Worm (Caenorhabditis elegans) whole organism, late embryonic: ENCODE results near the gene T24H10.1.

Source experiments
- C38D4.7 ChIP-seq: fragments of 200-800 bp; sonication (Bioruptor generic); optimal IDR thresholded peaks from 2 replicates; lab custom pipeline; 2018; ENCODE audit warnings: mild to moderate bottlenecking, missing genetic modification characterization, moderate library complexity, missing compliant biosample characterization
- F13H6.1 ChIP-seq: sonication (generic microtip); optimal IDR thresholded peaks from 2 replicates; lab custom pipeline; 2016; ENCODE audit warnings: missing genetic modification characterization, missing compliant biosample characterization
- K09A11.1 ChIP-seq: sonication (generic microtip); optimal IDR thresholded peaks from 2 replicates; lab custom pipeline; 2017; ENCODE audit warnings: antibody characterized with exemption, mild to moderate bottlenecking, missing genetic modification characterization, missing compliant biosample characterization; ENCODE audit not compliant: insufficient read depth
- ceh-19 ChIP-seq: fragments of 200-800 bp; sonication (Bioruptor generic); optimal IDR thresholded peaks from 2 replicates; lab custom pipeline; 2018; ENCODE audit warnings: mild to moderate bottlenecking, missing genetic modification characterization, missing compliant biosample characterization
- ceh-22 ChIP-seq: sonication (generic microtip); optimal IDR thresholded peaks from 2 replicates; lab custom pipeline; 2017; ENCODE audit warnings: missing biosample characterization, missing genetic modification characterization
- ceh-24 ChIP-seq: sonication (generic microtip); optimal IDR thresholded peaks from 2 replicates; lab custom pipeline; 2016; ENCODE audit warnings: mild to moderate bottlenecking, missing genetic modification characterization, missing compliant biosample characterization
- ceh-31 ChIP-seq: sonication (generic microtip); optimal IDR thresholded peaks from 2 replicates; lab custom pipeline; 2016; ENCODE audit warnings: missing genetic modification characterization, missing compliant biosample characterization
- ceh-48 ChIP-seq: sonication (generic microtip); optimal IDR thresholded peaks from 2 replicates; lab custom pipeline; 2016; ENCODE audit warnings: missing genetic modification characterization, inconsistent platforms, missing compliant biosample characterization
- ceh-9 ChIP-seq: sonication (generic microtip); optimal IDR thresholded peaks from 2 replicates; lab custom pipeline; 2016; ENCODE audit warnings: mild to moderate bottlenecking, missing genetic modification characterization, inconsistent platforms, missing compliant biosample characterization
- che-1 ChIP-seq: sonication (generic microtip); optimal IDR thresholded peaks from 2 replicates; lab custom pipeline; 2016; ENCODE audit warnings: mild to moderate bottlenecking, missing genetic modification characterization, missing compliant biosample characterization
- dmd-4 ChIP-seq: sonication (generic microtip); optimal IDR thresholded peaks from 2 replicates; lab custom pipeline; 2016; ENCODE audit warnings: borderline replicate concordance, missing genetic modification characterization, missing compliant biosample characterization
- dve-1 ChIP-seq: sonication (generic microtip); optimal IDR thresholded peaks from 2 replicates; lab custom pipeline; 2017; ENCODE audit warnings: antibody characterized with exemption, mild to moderate bottlenecking, missing genetic modification characterization, missing compliant biosample characterization
- elt-4 ChIP-seq: sonication (generic microtip); optimal IDR thresholded peaks from 2 replicates; lab custom pipeline; 2016; ENCODE audit warnings: missing genetic modification characterization, missing compliant biosample characterization
- ets-4 ChIP-seq: sonication (generic microtip); optimal IDR thresholded peaks from 2 replicates; lab custom pipeline; 2016; ENCODE audit warnings: missing genetic modification characterization, missing compliant biosample characterization
- eyg-1 ChIP-seq: sonication (generic microtip); optimal IDR thresholded peaks from 2 replicates; lab custom pipeline; 2016; ENCODE audit warnings: missing genotype, missing genetic modification characterization, missing compliant biosample characterization
- fkh-10 ChIP-seq: fragments of 150-350 bp; optimal IDR thresholded peaks from 2 replicates; lab custom pipeline; 2014; ENCODE audit warnings: missing biosample characterization, missing genetic modification reagents, missing genetic modification characterization
- hlh-13 ChIP-seq: fragments of 200-800 bp; sonication (Bioruptor generic); optimal IDR thresholded peaks from 2 replicates; lab custom pipeline; 2018; ENCODE audit warnings: mild to moderate bottlenecking, missing genetic modification characterization, missing compliant biosample characterization
- hlh-30 ChIP-seq: sonication (generic microtip); optimal IDR thresholded peaks from 2 replicates; lab custom pipeline; 2017; ENCODE audit warnings: antibody characterized with exemption, missing genetic modification characterization, missing compliant biosample characterization; ENCODE audit not compliant: insufficient read depth
- hlh-6 ChIP-seq: sonication (generic microtip); optimal IDR thresholded peaks from 2 replicates; lab custom pipeline; 2016; ENCODE audit warnings: missing genotype, missing genetic modification characterization, missing compliant biosample characterization
- hlh-8 ChIP-seq: sonication (generic microtip); optimal IDR thresholded peaks from 2 replicates; lab custom pipeline; 2016; ENCODE audit warnings: missing genotype, missing genetic modification characterization, missing compliant biosample characterization
- lim-6 ChIP-seq: sonication (generic microtip); optimal IDR thresholded peaks from 2 replicates; lab custom pipeline; 2016; ENCODE audit warnings: missing genetic modification characterization, missing compliant biosample characterization
- madf-2 ChIP-seq: sonication (generic microtip); optimal IDR thresholded peaks from 2 replicates; lab custom pipeline; 2017; ENCODE audit warnings: missing genetic modification characterization, missing compliant biosample characterization
- mec-3 ChIP-seq: sonication (generic microtip); optimal IDR thresholded peaks from 2 replicates; lab custom pipeline; 2016; ENCODE audit warnings: borderline replicate concordance, missing genetic modification characterization, missing compliant biosample characterization
- pag-3 ChIP-seq: sonication (generic microtip); optimal IDR thresholded peaks from 2 replicates; lab custom pipeline; 2016; ENCODE audit warnings: missing compliant biosample characterization, missing genetic modification characterization, borderline replicate concordance
- pat-9 ChIP-seq: fragments of 200-800 bp; sonication (Bioruptor generic); optimal IDR thresholded peaks from 2 replicates; lab custom pipeline; 2018; ENCODE audit warnings: mild to moderate bottlenecking, missing genetic modification characterization, moderate library complexity, missing compliant biosample characterization
- pha-4 ChIP-seq: fragments of 150-350 bp; optimal IDR thresholded peaks from 2 replicates; lab custom pipeline; 2018; ENCODE audit warnings: missing biosample characterization, missing genetic modification reagents, missing genetic modification characterization
- pros-1 ChIP-seq: fragments of 150-350 bp; optimal IDR thresholded peaks from 2 replicates; lab custom pipeline; 2014; ENCODE audit warnings: missing biosample characterization, missing genetic modification reagents, missing genetic modification characterization
- ref-2 ChIP-seq: sonication (generic microtip); optimal IDR thresholded peaks from 2 replicates; lab custom pipeline; 2016; ENCODE audit warnings: missing genetic modification characterization, missing compliant biosample characterization
- sdc-2 ChIP-seq: sonication (generic microtip); optimal IDR thresholded peaks from 2 replicates; lab custom pipeline; 2016; ENCODE audit warnings: missing genotype, missing genetic modification characterization, missing compliant biosample characterization
- sox-2 ChIP-seq: fragments of 200-800 bp; sonication (Bioruptor generic); IDR thresholded peaks from 2 replicates; pipeline ENCODE4 v1.3.6; 2022; ENCODE audit warnings: missing genetic modification reagents, missing genetic modification characterization, missing compliant biosample characterization
- sox-4 ChIP-seq: sonication (generic microtip); optimal IDR thresholded peaks from 2 replicates; lab custom pipeline; 2017; ENCODE audit warnings: mild to moderate bottlenecking, missing genetic modification characterization, inconsistent platforms, missing compliant biosample characterization
- tbx-2 ChIP-seq: sonication (generic microtip); optimal IDR thresholded peaks from 2 replicates; lab custom pipeline; 2016; ENCODE audit warnings: missing genetic modification characterization, missing compliant biosample characterization
- tbx-7 ChIP-seq: sonication (generic microtip); optimal IDR thresholded peaks from 2 replicates; lab custom pipeline; 2016; ENCODE audit warnings: missing genotype, missing genetic modification characterization, missing compliant biosample characterization
- unc-3 ChIP-seq, 2 experiments: fragments of 200-800 bp in 1 of 2; sonication (Bioruptor generic) in 1 of 2; sonication (generic microtip) in 1 of 2; conservative IDR thresholded peaks in 1 of 2; optimal IDR thresholded peaks in 1 of 2; 2 replicates each; pipeline versions ENCODE4 v1.3.6 to Lab custom; 2016 to 2022; ENCODE audit warnings: missing compliant biosample characterization in 2 of 2, missing genetic modification characterization in 2 of 2, missing genetic modification reagents in 1 of 2
- unc-42 ChIP-seq: sonication (generic microtip); optimal IDR thresholded peaks from 2 replicates; lab custom pipeline; 2016; ENCODE audit warnings: missing genotype, missing genetic modification characterization, missing compliant biosample characterization
- unc-55 ChIP-seq: sonication (generic microtip); optimal IDR thresholded peaks from 2 replicates; lab custom pipeline; 2017; ENCODE audit warnings: missing biosample characterization, missing genetic modification reagents, missing genetic modification characterization
- unc-86 ChIP-seq: sonication (generic microtip); optimal IDR thresholded peaks from 2 replicates; lab custom pipeline; 2016; ENCODE audit warnings: missing genetic modification characterization, missing compliant biosample characterization
- ztf-16 ChIP-seq: sonication (generic microtip); optimal IDR thresholded peaks from 2 replicates; lab custom pipeline; 2017; ENCODE audit warnings: missing genetic modification characterization, missing compliant biosample characterization

Gene T24H10.1

ce11 chrII:9060332-9060840, 38.8 kb upstream of the T24H10.1 start (continued):
- TF ChIP-seq ceh-24 (no peak), mec-3 (no peak), sox-4 (tag; lab: Kevin White, UChicago) (peak; percentile 44), C38D4.7 (GFP tag; lab: Kevin White, UChicago) (no peak), ets-4 (tag; lab: Kevin White, UChicago) (peak; percentile 35), tbx-2 (tag; lab: Kevin White, UChicago) (peak; percentile 96), ceh-22 (tag; lab: Kevin White, UChicago) (no peak), elt-4 (no peak), hlh-6 (tag; lab: Kevin White, UChicago) (peak; percentile 84), hlh-30 (tag; lab: Kevin White, UChicago) (peak; percentile 44), unc-86 (peak; percentile 69), ceh-9 (no peak), dve-1 (tag; lab: Kevin White, UChicago) (peak; percentile 93), che-1 (peak; percentile 46), ceh-48 (tag; lab: Kevin White, UChicago) (peak; percentile 56), fkh-10 (peak; percentile 72), tbx-7 (peak; percentile 42), pat-9 (tag; lab: Kevin White, UChicago) (peak; percentile 82), madf-2 (tag; lab: Kevin White, UChicago) (peak; percentile 92), ceh-31 (tag; lab: Kevin White, UChicago) (peak; percentile 95), pag-3 (tag; lab: Kevin White, UChicago) (no peak), F13H6.1 (peak; percentile 78), unc-42 (tag; lab: Kevin White, UChicago) (peak; percentile 87), pha-4 (tag; lab: Kevin White, UChicago) (no peak), dmd-4 (peak; percentile 62), lim-6 (tag; lab: Kevin White, UChicago) (no peak), pros-1 (tag; lab: Kevin White, UChicago) (peak; percentile 86), unc-3 (GFP tag; conservative IDR thresholded peaks at IDR 0.05; lab: Robert Waterston, UW) (no peak), unc-3 (tag; optimal IDR thresholded peaks at IDR 0.05; lab: Kevin White, UChicago) (peak; percentile 51), ref-2 (tag; lab: Kevin White, UChicago) (peak; percentile 93), unc-55 (GFP tag; lab: Kevin White, UChicago) (peak; percentile 81), hlh-13 (GFP tag; lab: Kevin White, UChicago) (peak; percentile 43), hlh-8 (peak; percentile 80), K09A11.1 (peak; percentile 18), sdc-2 (tag; lab: Kevin White, UChicago) (peak; percentile 42), eyg-1 (tag; lab: Kevin White, UChicago) (peak; percentile 71), ztf-16 (no peak), ceh-19 (peak; percentile 91), sox-2 (GFP tag; lab: Robert Waterston, UW) (peak; percentile 5; the same call in 1 of the 2 replicates)

ce11 chrII:9061099-9061498, 38.1 kb upstream of the T24H10.1 start, which contains the start of gene T24B8.3:
T24B8.3 (minus strand) TSS chrII:9061137.
- TF ChIP-seq pha-4 (tag; lab: Kevin White, UChicago) (no peak), madf-2 (tag; lab: Kevin White, UChicago) (no peak), sox-4 (tag; lab: Kevin White, UChicago) (no peak), unc-42 (tag; lab: Kevin White, UChicago) (no peak), unc-3 (GFP tag; conservative IDR thresholded peaks at IDR 0.05; lab: Robert Waterston, UW) (no peak), unc-3 (tag; optimal IDR thresholded peaks at IDR 0.05; lab: Kevin White, UChicago) (no peak)
